Worm (Caenorhabditis elegans) whole organism, late embryonic: ENCODE data around the gene ska-3.

Experiments
- C38D4.7 ChIP-seq: fragments of 200-800 bp; sonication (Bioruptor generic); optimal IDR thresholded peaks from 2 replicates; lab custom pipeline; 2018; ENCODE audit warnings: mild to moderate bottlenecking, missing genetic modification characterization, moderate library complexity, missing compliant biosample characterization
- K02D7.2 ChIP-seq: sonication (generic microtip); optimal IDR thresholded peaks from 2 replicates; lab custom pipeline; 2017; ENCODE audit warnings: mild to moderate bottlenecking, missing genetic modification characterization, missing compliant biosample characterization
- T23F11.4 ChIP-seq: fragments of 200-800 bp; sonication (Bioruptor generic); optimal IDR thresholded peaks from 2 replicates; lab custom pipeline; 2018; ENCODE audit warnings: mild to moderate bottlenecking, missing genetic modification characterization, missing compliant biosample characterization
- ceh-22 ChIP-seq: sonication (generic microtip); optimal IDR thresholded peaks from 2 replicates; lab custom pipeline; 2017; ENCODE audit warnings: missing biosample characterization, missing genetic modification characterization
- ceh-24 ChIP-seq: sonication (generic microtip); optimal IDR thresholded peaks from 2 replicates; lab custom pipeline; 2016; ENCODE audit warnings: mild to moderate bottlenecking, missing genetic modification characterization, missing compliant biosample characterization
- ceh-30 ChIP-seq: fragments of 150-350 bp; optimal IDR thresholded peaks from 2 replicates; lab custom pipeline; 2014; ENCODE audit warnings: missing biosample characterization, missing genetic modification characterization
- ceh-34 ChIP-seq: sonication (generic microtip); optimal IDR thresholded peaks from 2 replicates; lab custom pipeline; 2016; ENCODE audit warnings: mild to moderate bottlenecking, missing genetic modification characterization, missing compliant biosample characterization
- dmd-4 ChIP-seq: sonication (generic microtip); optimal IDR thresholded peaks from 2 replicates; lab custom pipeline; 2016; ENCODE audit warnings: borderline replicate concordance, missing genetic modification characterization, missing compliant biosample characterization
- dve-1 ChIP-seq: sonication (generic microtip); optimal IDR thresholded peaks from 2 replicates; lab custom pipeline; 2017; ENCODE audit warnings: antibody characterized with exemption, mild to moderate bottlenecking, missing genetic modification characterization, missing compliant biosample characterization
- elt-2 ChIP-seq: sonication (generic microtip); optimal IDR thresholded peaks from 2 replicates; lab custom pipeline; 2016; ENCODE audit warnings: missing genetic modification reagents, missing genetic modification characterization, missing compliant biosample characterization
- fax-1 ChIP-seq: sonication (generic microtip); optimal IDR thresholded peaks from 2 replicates; lab custom pipeline; 2016; ENCODE audit warnings: missing genotype, missing genetic modification characterization, missing compliant biosample characterization
- hlh-15 ChIP-seq: sonication (generic microtip); optimal IDR thresholded peaks from 2 replicates; lab custom pipeline; 2016; ENCODE audit warnings: missing genetic modification characterization, missing compliant biosample characterization
- hlh-30 ChIP-seq: sonication (generic microtip); optimal IDR thresholded peaks from 2 replicates; lab custom pipeline; 2017; ENCODE audit warnings: antibody characterized with exemption, missing genetic modification characterization, missing compliant biosample characterization; ENCODE audit not compliant: insufficient read depth
- hlh-8 ChIP-seq: sonication (generic microtip); optimal IDR thresholded peaks from 2 replicates; lab custom pipeline; 2016; ENCODE audit warnings: missing genotype, missing genetic modification characterization, missing compliant biosample characterization
- lim-6 ChIP-seq: sonication (generic microtip); optimal IDR thresholded peaks from 2 replicates; lab custom pipeline; 2016; ENCODE audit warnings: missing genetic modification characterization, missing compliant biosample characterization
- lin-11 ChIP-seq: fragments of 200-800 bp; sonication (Bioruptor generic); optimal IDR thresholded peaks from 2 replicates; lab custom pipeline; 2018; ENCODE audit warnings: mild to moderate bottlenecking, missing genetic modification characterization, missing compliant biosample characterization
- madf-2 ChIP-seq: sonication (generic microtip); optimal IDR thresholded peaks from 2 replicates; lab custom pipeline; 2017; ENCODE audit warnings: missing genetic modification characterization, missing compliant biosample characterization
- npax-4 ChIP-seq: sonication (generic microtip); optimal IDR thresholded peaks from 2 replicates; lab custom pipeline; 2016; ENCODE audit warnings: missing genetic modification characterization, missing compliant biosample characterization
- pros-1 ChIP-seq: fragments of 150-350 bp; optimal IDR thresholded peaks from 2 replicates; lab custom pipeline; 2014; ENCODE audit warnings: missing biosample characterization, missing genetic modification reagents, missing genetic modification characterization
- ref-2 ChIP-seq: sonication (generic microtip); optimal IDR thresholded peaks from 2 replicates; lab custom pipeline; 2016; ENCODE audit warnings: missing genetic modification characterization, missing compliant biosample characterization
- rnt-1 ChIP-seq: sonication (generic microtip); optimal IDR thresholded peaks from 2 replicates; lab custom pipeline; 2016; ENCODE audit warnings: missing genetic modification characterization, missing compliant biosample characterization
- sox-2 ChIP-seq: fragments of 200-800 bp; sonication (Bioruptor generic); IDR thresholded peaks from 2 replicates; pipeline ENCODE4 v1.3.6; 2022; ENCODE audit warnings: missing genetic modification reagents, missing genetic modification characterization, missing compliant biosample characterization
- unc-42 ChIP-seq: sonication (generic microtip); optimal IDR thresholded peaks from 2 replicates; lab custom pipeline; 2016; ENCODE audit warnings: missing genotype, missing genetic modification characterization, missing compliant biosample characterization
- zip-5 ChIP-seq: sonication (generic microtip); optimal IDR thresholded peaks from 2 replicates; lab custom pipeline; 2016; ENCODE audit warnings: missing genetic modification characterization, missing compliant biosample characterization

The ska-3 gene

DNA sequence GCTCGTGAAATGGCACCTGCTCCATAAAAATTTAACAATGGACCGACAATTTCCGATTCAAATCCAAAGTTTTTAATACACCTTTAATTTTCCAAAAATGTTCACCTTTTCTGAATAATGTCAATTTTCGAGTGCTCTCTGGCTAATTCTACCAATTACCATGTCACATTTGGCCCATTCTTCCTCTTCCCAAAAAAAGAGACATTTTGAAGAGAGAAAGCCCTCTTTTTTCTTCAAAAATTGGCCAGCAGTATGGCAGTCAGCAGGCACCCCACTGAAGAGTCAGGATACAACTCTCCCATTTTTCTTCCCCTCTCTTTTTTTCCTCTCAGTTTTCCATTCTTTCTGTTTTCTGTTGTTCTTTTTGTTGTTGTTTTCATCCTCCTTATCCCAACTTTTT lies 44.3 kb downstream of the ska-3 start:
- TF ChIP-seq ceh-24 (tag; lab: Kevin White, UChicago) (no peak), unc-42 (tag; lab: Kevin White, UChicago) (peak; percentile 8)

DNA sequence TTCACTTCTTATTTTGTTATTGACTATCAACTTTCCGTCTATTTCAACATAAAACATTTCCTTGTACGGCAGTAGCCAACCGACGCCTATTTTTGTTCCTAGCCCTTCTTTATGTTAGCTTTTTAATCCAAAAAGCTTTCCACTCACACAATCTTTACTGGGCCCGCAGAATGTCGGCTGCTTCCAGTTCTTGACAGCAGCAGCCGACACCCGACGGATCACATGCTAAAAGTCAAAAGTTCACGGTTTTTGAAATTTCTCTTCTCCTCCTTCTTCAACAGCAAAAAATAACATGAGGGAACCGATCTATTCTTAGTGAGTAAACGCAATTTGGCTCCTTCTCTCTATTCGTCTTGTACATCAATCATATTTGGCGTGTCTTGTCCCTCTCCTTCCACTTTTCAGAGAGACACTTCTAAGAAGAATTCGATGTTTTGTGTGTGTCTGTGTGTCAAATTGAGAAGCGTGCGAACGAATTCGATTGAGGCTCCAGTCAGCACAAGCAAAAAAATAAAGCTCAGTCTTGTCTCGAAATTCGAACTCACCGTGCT lies 46.3 kb downstream of the ska-3 start:
- TF ChIP-seq unc-42 (tag; lab: Kevin White, UChicago) (peak; percentile 85), hlh-15 (no peak)

DNA sequence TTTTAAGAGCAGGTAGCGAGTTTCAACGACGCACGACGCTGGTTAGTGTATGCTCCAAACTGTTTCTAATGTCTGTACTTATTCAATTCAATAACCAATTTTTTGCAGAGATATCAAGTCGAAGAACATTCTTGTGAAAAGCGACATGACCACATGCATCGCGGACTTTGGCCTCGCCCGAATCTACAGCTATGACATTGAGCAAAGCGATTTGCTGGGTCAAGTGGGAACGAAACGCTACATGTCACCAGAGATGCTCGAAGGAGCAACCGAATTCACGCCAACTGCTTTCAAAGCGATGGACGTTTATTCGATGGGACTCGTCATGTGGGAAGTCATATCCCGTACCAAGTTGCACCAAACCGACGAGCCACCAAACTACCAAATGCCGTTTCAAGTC lies 48.5 kb downstream of the ska-3 start:
- TF ChIP-seq C38D4.7 (GFP tag; lab: Kevin White, UChicago) = no peak
- no peak for TF ChIP-seq dve-1 (tag; lab: Kevin White, UChicago)
- TF ChIP-seq lim-6 (tag; lab: Kevin White, UChicago) = no peak
- no peak for TF ChIP-seq madf-2 (tag; lab: Kevin White, UChicago)
- no peak for TF ChIP-seq ref-2 (tag; lab: Kevin White, UChicago)
- TF ChIP-seq ceh-34 (tag; lab: Kevin White, UChicago) = no peak
- TF ChIP-seq hlh-8 (tag; lab: Kevin White, UChicago) = no peak
- TF ChIP-seq pros-1 = no peak
- TF ChIP-seq ceh-22 = no peak
- no peak for TF ChIP-seq zip-5
- no peak for TF ChIP-seq hlh-30 (tag; lab: Kevin White, UChicago)
- TF ChIP-seq unc-42 (tag; lab: Kevin White, UChicago) = no peak
- TF ChIP-seq K02D7.2 (tag; lab: Kevin White, UChicago) = no peak
- no peak for TF ChIP-seq elt-2 (tag; lab: Kevin White, UChicago)
- TF ChIP-seq fax-1 (tag; lab: Kevin White, UChicago) = no peak
- TF ChIP-seq ceh-30 = no peak
- TF ChIP-seq T23F11.4 (GFP tag; lab: Kevin White, UChicago) = no peak
- no peak for TF ChIP-seq npax-4 (tag; lab: Kevin White, UChicago)
- TF ChIP-seq rnt-1 = no peak

DNA sequence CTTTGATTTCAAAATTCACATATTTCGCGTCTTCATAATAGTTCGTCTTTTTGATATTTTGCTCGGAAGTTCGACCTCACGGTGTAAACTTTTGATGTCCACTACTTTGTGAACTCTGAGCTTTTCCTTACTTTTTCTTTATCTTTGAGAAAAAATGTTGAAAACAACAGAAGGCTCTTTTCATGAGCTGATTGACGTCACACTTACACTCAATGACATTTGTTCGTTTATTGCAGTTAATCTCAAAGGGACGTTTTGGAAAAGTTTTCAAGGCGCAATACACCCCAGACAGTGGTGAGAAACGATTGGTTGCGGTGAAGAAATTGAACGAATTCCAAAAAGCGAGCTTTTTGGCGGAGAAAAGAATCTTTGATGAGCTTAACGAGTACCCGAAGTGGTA lies 49.6 kb downstream of the ska-3 start:
- TF ChIP-seq lin-11 (tag; lab: Kevin White, UChicago) = no peak
- TF ChIP-seq sox-2 (GFP tag; lab: Robert Waterston, UW) = no peak
- TF ChIP-seq dmd-4 (tag; lab: Kevin White, UChicago) = no peak
